Worm (Caenorhabditis elegans): ENCODE results near the gene trx-3.

- TF ChIP-seq nhr-6 (tag; optimal IDR thresholded peaks at IDR 0.05) (peak; percentile 92), egl-27 (tag; optimal IDR thresholded peaks at IDR 0.05) (peak; percentile 82), mdl-1 (tag; optimal IDR thresholded peaks at IDR 0.05) (peak; percentile 29 to 67), nhr-77 (tag; optimal IDR thresholded peaks at IDR 0.05) (peak; percentile 16), lin-39 (tag; optimal IDR thresholded peaks at IDR 0.05) (no peak)
Observed at ce11 chrIV:4445711-4446290, 41.0 kb upstream of the trx-3 start, which contains the start of the genes wapl-1 and htz-1.

All from whole organism, L2 larva.